Fruit fly (Drosophila melanogaster): ENCODE data around the gene RpL27A.
A peak's percentile ranks its signal among the peaks of the same experiment; 100 is the strongest.

Gene RpL27A

dm6 chr2L:4458119-4459056 is at the start of gene RpL27A:
Gene RpL27A (minus strand): TSS chr2L:4458364.
- TF ChIP-seq OdsH (GFP tag; optimal IDR thresholded peaks at IDR 0.05) (peak; percentile 70), dac (GFP tag; optimal IDR thresholded peaks at IDR 0.05) (peak; percentile 68), fd59A (GFP tag; optimal IDR thresholded peaks at IDR 0.05) (peak; percentile 37), net (GFP tag; optimal IDR thresholded peaks at IDR 0.05) (peak; percentile 78), cyc (GFP tag; optimal IDR thresholded peaks at IDR 0.05) (peak; percentile 70), Ets96B (tag; optimal IDR thresholded peaks at IDR 0.05) (peak; percentile 19), Hr4 (GFP tag; optimal IDR thresholded peaks at IDR 0.05) (peak; percentile 65), Hr38 (GFP tag; optimal IDR thresholded peaks at IDR 0.05) (no peak), Gug (GFP tag; IDR thresholded peaks at IDR 0.05) (no peak), CG11294 (GFP tag; IDR thresholded peaks at IDR 0.05) (no peak; the same call in 1 of the 2 replicates), fkh (GFP tag; optimal IDR thresholded peaks at IDR 0.05) (peak; percentile 49), CG1621 (tag; optimal IDR thresholded peaks at IDR 0.05) (peak; percentile 50), CG3032 (tag; optimal IDR thresholded peaks at IDR 0.05) (peak; percentile 43), Lpt (GFP tag; optimal IDR thresholded peaks at IDR 0.05) (peak; percentile 9), CG15336 (GFP tag; IDR thresholded peaks at IDR 0.05) (peak; percentile 69), Eip78C (GFP tag) (peak; percentile 80), Sox15 (GFP tag; optimal IDR thresholded peaks at IDR 0.05) (peak; percentile 21), Blimp-1 (GFP tag; optimal IDR thresholded peaks at IDR 0.05) (peak; percentile 45), CG8632 (GFP tag; optimal IDR thresholded peaks at IDR 0.05) (peak; percentile 35), esn (GFP tag; optimal IDR thresholded peaks at IDR 0.05) (peak; percentile 79), CG9139 (GFP tag; optimal IDR thresholded peaks at IDR 0.05) (no peak), CG34406 (GFP tag; optimal IDR thresholded peaks at IDR 0.05) (peak; percentile 72), fd85E (GFP tag; optimal IDR thresholded peaks at IDR 0.05) (no peak), dsx (GFP tag; optimal IDR thresholded peaks at IDR 0.05; ENCODE audit: poor library complexity, severe bottlenecking) (peak; percentile 43), CG3919 (GFP tag; optimal IDR thresholded peaks at IDR 0.05) (peak; percentile 86), CG6163 (GFP tag; IDR thresholded peaks at IDR 0.05) (peak; percentile 87), Sox102F (GFP tag; optimal IDR thresholded peaks at IDR 0.05) (no peak), spab (GFP tag; optimal IDR thresholded peaks at IDR 0.05) (no peak), pdm3 (GFP tag; optimal IDR thresholded peaks at IDR 0.05) (peak; percentile 57), CG7368 (GFP tag; optimal IDR thresholded peaks at IDR 0.05) (peak; percentile 48), Eip93F (GFP tag; optimal IDR thresholded peaks at IDR 0.05) (no peak), Eip75B (GFP tag; optimal IDR thresholded peaks at IDR 0.05) (peak; percentile 67), svp (GFP tag) (peak; percentile 85), topi (GFP tag; optimal IDR thresholded peaks at IDR 0.05) (peak; percentile 58), ss (GFP tag; optimal IDR thresholded peaks at IDR 0.05) (peak; percentile 70 to 75), CG6808 (GFP tag; optimal IDR thresholded peaks at IDR 0.05) (peak; percentile 65), CG11762 (GFP tag; optimal IDR thresholded peaks at IDR 0.05; ENCODE audit: insufficient read depth) (no peak), achi (GFP tag; optimal IDR thresholded peaks at IDR 0.05) (peak; percentile 69), vri (GFP tag; optimal IDR thresholded peaks at IDR 0.05) (peak; percentile 71), CG6276 (GFP tag; optimal IDR thresholded peaks at IDR 0.05) (no peak), CG8319 (GFP tag; optimal IDR thresholded peaks at IDR 0.05) (no peak), Hr39 (GFP tag; optimal IDR thresholded peaks at IDR 0.05) (peak; percentile 49), Sox14 (GFP tag; optimal IDR thresholded peaks at IDR 0.05) (peak; percentile 19), CG32006 (GFP tag; optimal IDR thresholded peaks at IDR 0.05) (peak; percentile 60), salr (GFP tag; optimal IDR thresholded peaks at IDR 0.05) (peak in 1 of 2 experiments; percentile 78), CG4318 (GFP tag; optimal IDR thresholded peaks at IDR 0.05) (no peak), eg (GFP tag; IDR thresholded peaks at IDR 0.05) (peak; percentile 83), Met (GFP tag; optimal IDR thresholded peaks at IDR 0.05) (peak; percentile 80), CG6854 (GFP tag; optimal IDR thresholded peaks at IDR 0.05) (peak; percentile 90)

Measured in whole organism, prepupa.